Fruit fly (Drosophila melanogaster): ENCODE data around the gene CG16863.

The CG16863 gene

dm6 chr2L:13793405-13793804, 2.6 kb downstream of the CG16863 start, which contains the start of gene Sec71 (continued):
- peak; percentile 76 for TF ChIP-seq ftz-f1 (GFP tag; optimal IDR thresholded peaks at IDR 0.05)
- no peak for TF ChIP-seq CG2875 (GFP tag; optimal IDR thresholded peaks at IDR 0.05)

dm6 chr2L:13801166-13801565, 10.4 kb downstream of the CG16863 start:
- peak; percentile 27 for TF ChIP-seq CG13424 (tag; optimal IDR thresholded peaks at IDR 0.05)
- TF ChIP-seq CG13296 (GFP tag; optimal IDR thresholded peaks at IDR 0.05) = peak; percentile 8
- TF ChIP-seq CG3281 (GFP tag; optimal IDR thresholded peaks at IDR 0.05) = peak; percentile 12
- TF ChIP-seq CG3407 (GFP tag; optimal IDR thresholded peaks at IDR 0.05) = peak; percentile 21
- peak; percentile 76 for TF ChIP-seq ATbp (GFP tag; optimal IDR thresholded peaks at IDR 0.05)
- peak; percentile 8 for TF ChIP-seq wek (GFP tag; optimal IDR thresholded peaks at IDR 0.05)
- TF ChIP-seq caup (GFP tag; optimal IDR thresholded peaks at IDR 0.05; ENCODE audit: severe bottlenecking) = no peak
- TF ChIP-seq oc (tag; optimal IDR thresholded peaks at IDR 0.05) = no peak
- TF ChIP-seq CG17359 (tag; optimal IDR thresholded peaks at IDR 0.05) = peak; percentile 50
- no peak for TF ChIP-seq CG3838 (GFP tag; optimal IDR thresholded peaks at IDR 0.05)
- no peak for TF ChIP-seq Rx (GFP tag; IDR thresholded peaks at IDR 0.05)
- TF ChIP-seq Fer1 (GFP tag; optimal IDR thresholded peaks at IDR 0.05) = peak; percentile 35
- TF ChIP-seq CG31365 (tag; optimal IDR thresholded peaks at IDR 0.05) = peak; percentile 13
- peak; percentile 23 for TF ChIP-seq CG18599 (GFP tag; optimal IDR thresholded peaks at IDR 0.05)
- no peak for TF ChIP-seq MESR4 (GFP tag; optimal IDR thresholded peaks at IDR 0.05)
- TF ChIP-seq Spps (tag; optimal IDR thresholded peaks at IDR 0.05) = no peak
- no peak for TF ChIP-seq CG1832 (GFP tag; optimal IDR thresholded peaks at IDR 0.05)
- TF ChIP-seq CG11560 (tag; IDR thresholded peaks at IDR 0.05) = no peak
- no peak for TF ChIP-seq CG6689 (GFP tag; IDR thresholded peaks at IDR 0.05)
- TF ChIP-seq CG7839 (tag; optimal IDR thresholded peaks at IDR 0.05) = no peak
- TF ChIP-seq CG7987 (GFP tag; optimal IDR thresholded peaks at IDR 0.05) = peak; percentile 15
- TF ChIP-seq CG17385 (GFP tag; optimal IDR thresholded peaks at IDR 0.05) = peak; percentile 12
- TF ChIP-seq mld (GFP tag; IDR thresholded peaks at IDR 0.05; ENCODE audit: partially characterized antibody) = no peak
- TF ChIP-seq CrebB (tag; optimal IDR thresholded peaks at IDR 0.05) = peak; percentile 54
- TF ChIP-seq CG1233 (GFP tag; optimal IDR thresholded peaks at IDR 0.05) = peak; percentile 11
- TF ChIP-seq Six4 (GFP tag; optimal IDR thresholded peaks at IDR 0.05) = no peak
- no peak for TF ChIP-seq Drgx (GFP tag; IDR thresholded peaks at IDR 0.05)

- TF ChIP-seq Adf1 (GFP tag; IDR thresholded peaks at IDR 0.05) = peak; percentile 22; the same call in 1 of the 2 replicates
- 0 out of 2 replicates have a peak, but pooled peaks have one; percentile 18 for TF ChIP-seq CG32532 (GFP tag; IDR thresholded peaks at IDR 0.05)
- TF ChIP-seq cwo (GFP tag; optimal IDR thresholded peaks at IDR 0.05) = peak; percentile 22
- TF ChIP-seq Med (GFP tag) = peak; percentile 60
- no peak for TF ChIP-seq fd96Cb (tag; optimal IDR thresholded peaks at IDR 0.05)
- peak; percentile 50 for TF ChIP-seq CG10543 (GFP tag; optimal IDR thresholded peaks at IDR 0.05)
- TF ChIP-seq pum (GFP tag; optimal IDR thresholded peaks at IDR 0.05) = no peak
- TF ChIP-seq crol (GFP tag; IDR thresholded peaks at IDR 0.05) = peak; percentile 45; the same call in 1 of the 2 replicates
- TF ChIP-seq CG17829 (tag; optimal IDR thresholded peaks at IDR 0.05) = no peak
- TF ChIP-seq Pdp1 (GFP tag; optimal IDR thresholded peaks at IDR 0.05) = peak in 1 of 2 experiments; percentile 45
- TF ChIP-seq vvl (GFP tag; IDR thresholded peaks at IDR 0.05) = peak; percentile 46; the same call in 1 of the 2 replicates
- TF ChIP-seq Doc3 (GFP tag; IDR thresholded peaks at IDR 0.05; ENCODE audit: partially characterized antibody) = no peak
- TF ChIP-seq CG15269 (tag; optimal IDR thresholded peaks at IDR 0.05) = peak; percentile 13
- no peak for TF ChIP-seq CG16779 (GFP tag; IDR thresholded peaks at IDR 0.05)
- TF ChIP-seq pb (GFP tag; optimal IDR thresholded peaks at IDR 0.05) = no peak
- peak; percentile 83; the same call in 3 of the 4 replicates for TF ChIP-seq chinmo (GFP tag; IDR thresholded peaks at IDR 0.05; ENCODE audit: partially characterized antibody)
Measured at dm6 chr2L:13802075-13802639, 11.4 kb downstream of the CG16863 start.

All from whole organism, embryonic.